Fruit fly (Drosophila melanogaster) whole organism, embryonic: ENCODE measurements around the gene CG32811.
A peak's percentile ranks its signal among the peaks of the same experiment; 100 is the strongest.

Experiments used
- ATbp ChIP-seq: fragments of 200-800 bp; sonication (Bioruptor generic); optimal IDR thresholded peaks from 2 replicates; lab custom pipeline; 2017; ENCODE audit warnings: missing biosample characterization, mild to moderate bottlenecking, missing genetic modification characterization, missing genetic modification reagents
- Atf-2 ChIP-seq: fragments of 200-800 bp; sonication (Bioruptor generic); optimal IDR thresholded peaks from 2 replicates; lab custom pipeline; 2016; ENCODE audit warnings: missing biosample characterization, missing genetic modification characterization
- Atf3 ChIP-seq: fragments of 200-800 bp; sonication (Bioruptor generic); optimal IDR thresholded peaks from 3 replicates; lab custom pipeline; 2016; ENCODE audit warnings: missing biosample characterization, missing genetic modification characterization
- Atf6 ChIP-seq: fragments of 200-800 bp; sonication (Bioruptor generic); IDR thresholded peaks from 2 replicates; pipeline ENCODE4 v1.3.6; 2022; ENCODE audit warnings: missing biosample characterization, missing genetic modification characterization
- CG10979 ChIP-seq: fragments of 200-800 bp; sonication (Bioruptor generic); optimal IDR thresholded peaks from 2 replicates; lab custom pipeline; 2018; ENCODE audit warnings: missing biosample characterization, mild to moderate bottlenecking, missing genetic modification characterization, moderate library complexity
- CG11093 ChIP-seq: fragments of 200-800 bp; sonication (Bioruptor generic); IDR thresholded peaks from 3 replicates; pipeline ENCODE4 v1.3.6; 2022; ENCODE audit warnings: missing biosample characterization, missing genetic modification characterization
- CG11247 ChIP-seq: fragments of 200-800 bp; sonication (Bioruptor generic); IDR thresholded peaks from 2 replicates; pipeline ENCODE4 v1.3.6; 2022; ENCODE audit warnings: missing biosample characterization, missing genetic modification characterization
- CG14014 ChIP-seq: fragments of 200-800 bp; sonication (Bioruptor generic); IDR thresholded peaks from 2 replicates; pipeline ENCODE4 v1.3.6; 2022; ENCODE audit warnings: missing biosample characterization, missing genetic modification characterization
- CG1832 ChIP-seq: fragments of 200-800 bp; sonication (Bioruptor generic); optimal IDR thresholded peaks from 2 replicates; lab custom pipeline; 2017; ENCODE audit warnings: missing biosample characterization, mild to moderate bottlenecking, missing genetic modification characterization, inconsistent platforms
- CG18619 ChIP-seq: fragments of 200-800 bp; sonication (Bioruptor generic); optimal IDR thresholded peaks from 3 replicates; lab custom pipeline; 2017; ENCODE audit warnings: missing biosample characterization, mild to moderate bottlenecking, missing genetic modification characterization
- CG2129 ChIP-seq: fragments of 200-800 bp; sonication (Bioruptor generic); IDR thresholded peaks from 2 replicates; pipeline ENCODE4 v1.3.6; 2022; ENCODE audit warnings: missing biosample characterization, missing genetic modification characterization; ENCODE audit not compliant: partially characterized antibody
- CG3163 ChIP-seq: fragments of 200-800 bp; sonication (Bioruptor generic); optimal IDR thresholded peaks from 3 replicates; lab custom pipeline; 2016; ENCODE audit warnings: missing biosample characterization, missing genetic modification characterization
- CG34376 ChIP-seq: fragments of 200-800 bp; sonication (Bioruptor generic); optimal IDR thresholded peaks from 2 replicates; lab custom pipeline; 2018; ENCODE audit warnings: missing biosample characterization, mild to moderate bottlenecking, missing genetic modification characterization
- CG3726 ChIP-seq: fragments of 200-800 bp; sonication (Bioruptor generic); IDR thresholded peaks from 3 replicates; pipeline ENCODE4, ENCODE4 v1.3.6; 2022; ENCODE audit warnings: missing biosample characterization, missing genetic modification characterization
- CG3838 ChIP-seq: fragments of 200-800 bp; sonication (Bioruptor generic); optimal IDR thresholded peaks from 3 replicates; lab custom pipeline; 2016; ENCODE audit warnings: missing biosample characterization, missing genetic modification characterization
- CG6683 ChIP-seq: fragments of 200-800 bp; sonication (Bioruptor generic); optimal IDR thresholded peaks from 2 replicates; lab custom pipeline; 2017; ENCODE audit warnings: missing biosample characterization, mild to moderate bottlenecking, missing genetic modification characterization, missing genetic modification reagents
- CG7372 ChIP-seq: fragments of 200-800 bp; sonication (Bioruptor generic); IDR thresholded peaks from 2 replicates; pipeline ENCODE4 v1.3.6; 2022; ENCODE audit warnings: missing biosample characterization, missing genetic modification characterization
- CG7786 ChIP-seq: fragments of 200-800 bp; sonication (Bioruptor generic); optimal IDR thresholded peaks from 2 replicates; lab custom pipeline; 2016; ENCODE audit warnings: missing biosample characterization, missing genetic modification characterization
- CG7839 ChIP-seq: fragments of 200-800 bp; sonication (Bioruptor generic); optimal IDR thresholded peaks from 3 replicates; lab custom pipeline; 2018; ENCODE audit warnings: missing biosample characterization, mild to moderate bottlenecking, missing genetic modification characterization, moderate library complexity
- CkIIα-i1 ChIP-seq: fragments of 200-800 bp; sonication (Bioruptor generic); IDR thresholded peaks from 2 replicates; pipeline ENCODE4 v1.3.6; 2022; ENCODE audit warnings: missing biosample characterization, missing genetic modification characterization
- Dbx ChIP-seq: fragments of 200-800 bp; sonication (Bioruptor generic); IDR thresholded peaks from 3 replicates; pipeline ENCODE4 v1.3.6; 2022; ENCODE audit warnings: missing biosample characterization, missing genetic modification characterization
- Dref ChIP-seq: fragments of 200-800 bp; sonication (Bioruptor generic); IDR thresholded peaks from 2 replicates; pipeline ENCODE4 v1.3.6; 2022; ENCODE audit warnings: missing biosample characterization, missing genetic modification characterization
- Gug ChIP-seq: fragments of 200-800 bp; sonication (Bioruptor generic); IDR thresholded peaks from 4 replicates; pipeline ENCODE4 v1.3.6; 2022; ENCODE audit warnings: missing biosample characterization, missing genetic modification characterization
- H2.0 ChIP-seq: fragments of 200-800 bp; sonication (Bioruptor generic); IDR thresholded peaks from 2 replicates; pipeline ENCODE4 v1.3.6; 2022; ENCODE audit warnings: missing biosample characterization, missing genetic modification characterization
- HLHmδ ChIP-seq: fragments of 200-800 bp; sonication (Bioruptor generic); optimal IDR thresholded peaks from 2 replicates; lab custom pipeline; 2018; ENCODE audit warnings: missing biosample characterization, mild to moderate bottlenecking, missing genetic modification characterization, moderate library complexity
- Hey ChIP-seq: fragments of 200-800 bp; sonication (Bioruptor generic); optimal IDR thresholded peaks from 3 replicates; lab custom pipeline; 2018; ENCODE audit warnings: missing biosample characterization, mild to moderate bottlenecking, missing genetic modification characterization
- Lhr ChIP-seq: fragments of 200-800 bp; sonication (Bioruptor generic); optimal IDR thresholded peaks from 3 replicates; lab custom pipeline; 2017; ENCODE audit warnings: mild to moderate bottlenecking, missing biosample characterization, missing genetic modification reagents, missing genetic modification characterization
- Max ChIP-seq: fragments of 200-800 bp; sonication (Bioruptor generic); optimal IDR thresholded peaks from 2 replicates; lab custom pipeline; 2016; ENCODE audit warnings: missing biosample characterization, mild to moderate bottlenecking, missing genetic modification characterization
- Nf-YC ChIP-seq: fragments of 200-800 bp; optimal IDR thresholded peaks from 3 replicates; lab custom pipeline; 2019; ENCODE audit warnings: missing biosample characterization, mild to moderate bottlenecking, missing genetic modification characterization, moderate library complexity
- NfI ChIP-seq: fragments of 200-800 bp; sonication (Bioruptor generic); optimal IDR thresholded peaks from 3 replicates; lab custom pipeline; 2018; ENCODE audit warnings: missing biosample characterization, mild to moderate bottlenecking, missing genetic modification characterization, moderate library complexity
- bab2 ChIP-seq: fragments of 200-800 bp; sonication (Bioruptor generic); optimal IDR thresholded peaks from 2 replicates; lab custom pipeline; 2016; ENCODE audit warnings: missing biosample characterization, missing genetic modification characterization
- da ChIP-seq: fragments of 200-800 bp; sonication (Bioruptor generic); optimal IDR thresholded peaks from 2 replicates; lab custom pipeline; 2016; ENCODE audit warnings: missing biosample characterization, missing genetic modification characterization
- dpn ChIP-seq, 2 experiments: fragments of 200-800 bp; sonication (Bioruptor generic); optimal IDR thresholded peaks; 3 replicates each; lab custom pipeline; 2016; ENCODE audit warnings: missing biosample characterization in 2 of 2, missing genetic modification characterization in 2 of 2
- fd3F ChIP-seq: fragments of 200-800 bp; sonication (Bioruptor generic); optimal IDR thresholded peaks from 2 replicates; lab custom pipeline; 2018; ENCODE audit warnings: missing biosample characterization, mild to moderate bottlenecking, missing genetic modification characterization, moderate library complexity
- grn ChIP-seq: fragments of 200-800 bp; sonication (Bioruptor generic); optimal IDR thresholded peaks from 3 replicates; lab custom pipeline; 2017; ENCODE audit warnings: missing biosample characterization, missing genetic modification characterization
- hkb ChIP-seq, 2 experiments: fragments of 200-800 bp in 1 of 2; fragments of >200 bp in 1 of 2; sonication (Bioruptor generic) in 1 of 2; IDR thresholded peaks in 1 of 2; optimal IDR thresholded peaks in 1 of 2; 2 replicates each; pipeline versions ENCODE4 v1.3.6 to Lab custom; 2017 to 2022; ENCODE audit warnings: missing biosample characterization in 1 of 2, missing genetic modification characterization in 1 of 2
- lola ChIP-seq, 3 experiments: fragments of >200 bp in 2 of 3; fragments of 200-800 bp in 1 of 3; sonication (Bioruptor generic) in 1 of 3; optimal IDR thresholded peaks; 2 replicates each; lab custom pipeline; 2017 to 2019; ENCODE audit warnings: missing biosample characterization in 3 of 3, missing genetic modification characterization in 3 of 3, mild to moderate bottlenecking in 1 of 3, moderate library complexity in 1 of 3
- lov ChIP-seq, 2 experiments: fragments of 200-800 bp in 1 of 2; fragments of >200 bp in 1 of 2; sonication (Bioruptor generic) in 1 of 2; IDR thresholded peaks in 1 of 2; optimal IDR thresholded peaks in 1 of 2; 2 replicates in 1 of 2; 3 replicates in 1 of 2; pipeline versions ENCODE4 v1.3.6 to Lab custom; 2017 to 2022; ENCODE audit warnings: missing biosample characterization in 1 of 2, missing genetic modification characterization in 1 of 2
- mirr ChIP-seq: fragments of 200-800 bp; sonication (Bioruptor generic); optimal IDR thresholded peaks from 3 replicates; lab custom pipeline; 2018; ENCODE audit warnings: missing biosample characterization, mild to moderate bottlenecking, missing genetic modification characterization
- nerfin-1 ChIP-seq: fragments of 200-800 bp; sonication (Bioruptor generic); optimal IDR thresholded peaks from 3 replicates; lab custom pipeline; 2019; ENCODE audit warnings: missing biosample characterization, mild to moderate bottlenecking, missing genetic modification characterization, moderate library complexity
- sisA ChIP-seq: fragments of 200-800 bp; sonication (Bioruptor generic); IDR thresholded peaks from 2 replicates; pipeline ENCODE4 v1.3.6; 2022; ENCODE audit warnings: missing biosample characterization, missing genetic modification characterization
- sob ChIP-seq: fragments of 200-800 bp; sonication (Bioruptor generic); IDR thresholded peaks from 2 replicates; pipeline ENCODE4 v1.3.6; 2022; ENCODE audit warnings: missing biosample characterization, missing genetic modification characterization
- trh ChIP-seq: fragments of 200-800 bp; sonication (Bioruptor generic); optimal IDR thresholded peaks from 2 replicates; lab custom pipeline; 2016; ENCODE audit warnings: missing biosample characterization, missing genetic modification characterization
- ttk ChIP-seq: fragments of 200-800 bp; sonication (Bioruptor generic); IDR thresholded peaks from 2 replicates; pipeline ENCODE4 v2.1.2; 2022; ENCODE audit warnings: missing biosample characterization, missing genetic modification characterization
- usp ChIP-seq: fragments of >200 bp; optimal IDR thresholded peaks from 2 replicates; lab custom pipeline; 2017; ENCODE audit warnings: missing biosample characterization, missing genetic modification characterization
- vnd ChIP-seq: fragments of 200-800 bp; sonication (Bioruptor generic); IDR thresholded peaks from 3 replicates; pipeline ENCODE4 v1.3.6; 2022; ENCODE audit warnings: missing biosample characterization, missing genetic modification characterization; ENCODE audit not compliant: partially characterized antibody
- vvl ChIP-seq: fragments of 200-800 bp; sonication (Bioruptor generic); IDR thresholded peaks from 2 replicates; pipeline ENCODE4 v1.3.6; 2022; ENCODE audit warnings: missing biosample characterization, missing genetic modification characterization
- zf30C ChIP-seq: fragments of 200-800 bp; sonication (Bioruptor generic); optimal IDR thresholded peaks from 3 replicates; lab custom pipeline; 2018; ENCODE audit warnings: missing biosample characterization, mild to moderate bottlenecking, missing genetic modification characterization
- zfh1 ChIP-seq: fragments of 200-800 bp; sonication (Bioruptor generic); IDR thresholded peaks from 3 replicates; pipeline ENCODE4 v1.3.6; 2022; ENCODE audit warnings: missing biosample characterization, missing genetic modification characterization
- zfh2 ChIP-seq: fragments of 200-800 bp; sonication (Bioruptor generic); optimal IDR thresholded peaks from 2 replicates; lab custom pipeline; 2016; ENCODE audit warnings: missing biosample characterization, missing genetic modification characterization

The CG32811 gene

dm6 chrX:1272848-1273247 is 25.3 kb downstream of the CG32811 start (continued):
- TF ChIP-seq CG14014 (GFP tag; lab: Robert Waterston, UW) (peak; percentile 61), lola (GFP tag; optimal IDR thresholded peaks at IDR 0.05; lab: Kevin White, UChicago) (peak in 1 of 3 experiments; percentile 23), zfh2 (GFP tag; lab: Kevin White, UChicago) (peak; percentile 38), sob (GFP tag; lab: Robert Waterston, UW) (peak; percentile 55), CG18619 (GFP tag; lab: Kevin White, UChicago) (no peak), zfh1 (GFP tag; lab: Robert Waterston, UW) (peak; percentile 61; the same call in 1 of the 3 replicates), Dref (GFP tag; lab: Robert Waterston, UW) (no peak), trh (GFP tag; lab: Kevin White, UChicago) (no peak), vnd (no peak), CG11093 (GFP tag; lab: Robert Waterston, UW) (0 out of 3 replicates have a peak, but pooled peaks have one; percentile 43), mirr (GFP tag; lab: Kevin White, UChicago) (no peak), CkIIα-i1 (GFP tag; lab: Robert Waterston, UW) (no peak), NfI (GFP tag; lab: Kevin White, UChicago) (peak; percentile 22), dpn (GFP tag; optimal IDR thresholded peaks at IDR 0.05; lab: Kevin White, UChicago) (peak; percentile 41 to 63), CG7839 (peak; percentile 69), H2.0 (no peak; the same call in 1 of the 2 replicates), vvl (GFP tag; lab: Robert Waterston, UW) (peak; percentile 59), HLHmδ (no peak), zf30C (GFP tag; lab: Kevin White, UChicago) (no peak), grn (GFP tag; lab: Kevin White, UChicago) (no peak), Hey (tag; lab: Kevin White, UChicago) (no peak), Max (no peak), sisA (peak; percentile 48), CG2129 (GFP tag; lab: Robert Waterston, UW) (no peak), CG3726 (GFP tag; lab: Robert Waterston, UW) (no peak), CG11247 (peak; percentile 50; the same call in 1 of the 2 replicates), CG3163 (GFP tag; lab: Kevin White, UChicago) (no peak), Gug (no peak), CG3838 (no peak), hkb (optimal IDR thresholded peaks at IDR 0.05; lab: Kevin White, UChicago) (no peak), hkb (GFP tag; IDR thresholded peaks at IDR 0.05; lab: Robert Waterston, UW) (0 out of 2 replicates have a peak, but pooled peaks have one; percentile 35), Dbx (GFP tag; lab: Robert Waterston, UW) (peak; percentile 65; the same call in 1 of the 3 replicates), nerfin-1 (no peak), Atf3 (GFP tag; lab: Kevin White, UChicago) (peak; percentile 54), CG6683 (GFP tag; lab: Kevin White, UChicago) (no peak), Atf6 (GFP tag; lab: Robert Waterston, UW) (peak; percentile 58; the same call in 1 of the 2 replicates), Nf-YC (no peak), CG7786 (GFP tag; lab: Kevin White, UChicago) (peak; percentile 37), CG10979 (tag; lab: Kevin White, UChicago) (peak; percentile 67), usp (no peak), CG7372 (GFP tag; lab: Robert Waterston, UW) (no peak), da (GFP tag; lab: Kevin White, UChicago) (no peak), CG34376 (no peak), fd3F (GFP tag; lab: Kevin White, UChicago) (peak; percentile 14), lov (optimal IDR thresholded peaks at IDR 0.05; lab: Kevin White, UChicago) (no peak), lov (GFP tag; IDR thresholded peaks at IDR 0.05; lab: Robert Waterston, UW) (no peak), ATbp (peak; percentile 66), CG1832 (no peak), Atf-2 (GFP tag; lab: Kevin White, UChicago) (peak; percentile 13), Lhr (no peak), bab2 (GFP tag; lab: Kevin White, UChicago) (peak; percentile 44), ttk (GFP tag; lab: Robert Waterston, UW) (peak; percentile 66)
